Fruit fly (Drosophila melanogaster) whole organism, embryonic: ENCODE results near the gene Orco.

Source experiments
- Asciz ChIP-seq: fragments of 200-800 bp; sonication (Bioruptor generic); optimal IDR thresholded peaks from 2 replicates; lab custom pipeline; 2017; ENCODE audit warnings: missing biosample characterization, mild to moderate bottlenecking, missing genetic modification characterization, missing genetic modification reagents
- Awh ChIP-seq: fragments of 200-800 bp; sonication (Bioruptor generic); IDR thresholded peaks from 2 replicates; pipeline ENCODE4, ENCODE4 v1.3.6; 2022; ENCODE audit warnings: missing biosample characterization, missing genetic modification characterization
- Blimp-1 ChIP-seq: fragments of 200-800 bp; sonication (Bioruptor generic); optimal IDR thresholded peaks from 3 replicates; lab custom pipeline; 2018; ENCODE audit warnings: missing biosample characterization, missing genetic modification characterization, mild to moderate bottlenecking, moderate library complexity, missing genetic modification reagents
- CG10431 ChIP-seq: fragments of 200-800 bp; sonication (Bioruptor generic); optimal IDR thresholded peaks from 3 replicates; lab custom pipeline; 2018; ENCODE audit warnings: missing biosample characterization, mild to moderate bottlenecking, missing genetic modification characterization
- CG10543 ChIP-seq: fragments of 200-800 bp; sonication (Bioruptor generic); optimal IDR thresholded peaks from 3 replicates; lab custom pipeline; 2017; ENCODE audit warnings: missing biosample characterization, mild to moderate bottlenecking, missing genetic modification characterization, moderate library complexity
- CG10959 ChIP-seq: fragments of 200-800 bp; sonication (Bioruptor generic); IDR thresholded peaks from 2 replicates; pipeline ENCODE4 v1.3.6; 2022; ENCODE audit warnings: missing biosample characterization, missing genetic modification characterization
- CG12104 ChIP-seq: fragments of 200-800 bp; sonication (Bioruptor generic); optimal IDR thresholded peaks from 3 replicates; lab custom pipeline; 2016; ENCODE audit warnings: missing biosample characterization, missing genetic modification characterization
- CG13296 ChIP-seq: fragments of 200-800 bp; sonication (Bioruptor generic); optimal IDR thresholded peaks from 3 replicates; lab custom pipeline; 2018; ENCODE audit warnings: missing biosample characterization, mild to moderate bottlenecking, missing genetic modification characterization
- CG15073 ChIP-seq: fragments of 200-800 bp; sonication (Bioruptor generic); optimal IDR thresholded peaks from 2 replicates; lab custom pipeline; 2016; ENCODE audit warnings: missing biosample characterization, missing genetic modification characterization
- CG16779 ChIP-seq: fragments of 200-800 bp; sonication (Bioruptor generic); IDR thresholded peaks from 2 replicates; pipeline ENCODE4 v1.3.6; 2022; ENCODE audit warnings: missing biosample characterization, missing genetic modification characterization
- CG18619 ChIP-seq: fragments of 200-800 bp; sonication (Bioruptor generic); optimal IDR thresholded peaks from 3 replicates; lab custom pipeline; 2017; ENCODE audit warnings: missing biosample characterization, mild to moderate bottlenecking, missing genetic modification characterization
- CG2678 ChIP-seq: fragments of 200-800 bp; sonication (Bioruptor generic); optimal IDR thresholded peaks from 3 replicates; lab custom pipeline; 2019; ENCODE audit warnings: missing biosample characterization, mild to moderate bottlenecking, missing genetic modification characterization, moderate library complexity
- CG31441 ChIP-seq: fragments of 200-800 bp; sonication (Bioruptor generic); IDR thresholded peaks from 2 replicates; pipeline ENCODE4 v1.3.6; 2022; ENCODE audit warnings: missing biosample characterization, missing genetic modification characterization
- CG4360 ChIP-seq: fragments of 200-800 bp; sonication (Bioruptor generic); IDR thresholded peaks from 2 replicates; pipeline ENCODE4 v1.3.6; 2022; ENCODE audit warnings: missing biosample characterization, missing genetic modification characterization
- CG7928 ChIP-seq: fragments of 200-800 bp; sonication (Bioruptor generic); optimal IDR thresholded peaks from 2 replicates; lab custom pipeline; 2017; ENCODE audit warnings: missing biosample characterization, mild to moderate bottlenecking, missing genetic modification characterization
- CTCF ChIP-seq: fragments of 200-800 bp; sonication (Bioruptor generic); optimal IDR thresholded peaks from 2 replicates; lab custom pipeline; 2017; ENCODE audit warnings: missing biosample characterization, mild to moderate bottlenecking, missing genetic modification characterization, moderate library complexity
- CrebB ChIP-seq: fragments of 200-800 bp; sonication (Bioruptor generic); optimal IDR thresholded peaks from 3 replicates; lab custom pipeline; 2018; ENCODE audit warnings: missing biosample characterization, mild to moderate bottlenecking, missing genetic modification characterization
- D ChIP-seq, 2 experiments: fragments of 200-800 bp in 1 of 2; fragments of >200 bp in 1 of 2; sonication (Bioruptor generic) in 1 of 2; optimal IDR thresholded peaks; 2 replicates in 1 of 2; 3 replicates in 1 of 2; lab custom pipeline; 2017; ENCODE audit warnings: mild to moderate bottlenecking in 1 of 2, missing biosample characterization in 1 of 2, missing genetic modification characterization in 1 of 2, missing genetic modification reagents in 1 of 2
- D19A ChIP-seq: fragments of 200-800 bp; optimal IDR thresholded peaks from 3 replicates; lab custom pipeline; 2019; ENCODE audit warnings: missing biosample characterization, mild to moderate bottlenecking, missing genetic modification characterization, moderate library complexity
- Dll ChIP-seq: fragments of 200-800 bp; sonication (Bioruptor generic); IDR thresholded peaks from 4 replicates; pipeline ENCODE4 v1.3.6; 2022; ENCODE audit warnings: missing biosample characterization, missing genetic modification characterization; ENCODE audit not compliant: partially characterized antibody
- Drgx ChIP-seq: fragments of 200-800 bp; sonication (Bioruptor generic); IDR thresholded peaks from 2 replicates; pipeline ENCODE4 v1.3.6; 2022; ENCODE audit warnings: missing biosample characterization, missing genetic modification characterization
- Eip74EF ChIP-seq, 2 experiments: fragments of 200-800 bp in 1 of 2; fragments of >200 bp in 1 of 2; sonication (Bioruptor generic) in 1 of 2; optimal IDR thresholded peaks; 2 replicates each; lab custom pipeline; 2017 to 2019; ENCODE audit warnings: missing biosample characterization in 2 of 2, missing genetic modification characterization in 2 of 2, mild to moderate bottlenecking in 1 of 2, moderate library complexity in 1 of 2
- Ets97D ChIP-seq: fragments of 200-800 bp; sonication (Bioruptor generic); optimal IDR thresholded peaks from 3 replicates; lab custom pipeline; 2016; ENCODE audit warnings: missing biosample characterization, missing genetic modification characterization
- Med ChIP-seq: fragments of 200-800 bp; sonication (Bioruptor generic); peaks from one replicate; lab custom pipeline; 2016; ENCODE audit warnings: missing biosample characterization, missing genetic modification characterization, mild to moderate bottlenecking, inconsistent platforms, moderate library complexity
- NK7.1 ChIP-seq: fragments of 200-800 bp; sonication (Bioruptor generic); optimal IDR thresholded peaks from 3 replicates; lab custom pipeline; 2016; ENCODE audit warnings: missing biosample characterization, missing genetic modification characterization
- Neu2 ChIP-seq: fragments of 200-800 bp; sonication (Bioruptor generic); optimal IDR thresholded peaks from 3 replicates; lab custom pipeline; 2016; ENCODE audit warnings: missing biosample characterization, missing genetic modification characterization, borderline replicate concordance
- abd-A ChIP-seq: fragments of 200-800 bp; sonication (Bioruptor generic); optimal IDR thresholded peaks from 3 replicates; lab custom pipeline; 2019; ENCODE audit warnings: missing biosample characterization, mild to moderate bottlenecking, missing genetic modification characterization, moderate library complexity
- bowl ChIP-seq: fragments of 200-800 bp; sonication (Bioruptor generic); IDR thresholded peaks from 2 replicates; pipeline ENCODE4 v1.3.6; 2022; ENCODE audit warnings: missing biosample characterization, missing genetic modification characterization
- caup ChIP-seq: fragments of 200-800 bp; sonication (Bioruptor generic); optimal IDR thresholded peaks from 3 replicates; lab custom pipeline; 2017; ENCODE audit warnings: missing biosample characterization, mild to moderate bottlenecking, missing genetic modification characterization, moderate library complexity; ENCODE audit not compliant: severe bottlenecking
- chif ChIP-seq, 2 experiments: fragments of 200-800 bp; sonication (Bioruptor generic); optimal IDR thresholded peaks; 3 replicates each; lab custom pipeline; 2016; ENCODE audit warnings: missing biosample characterization in 2 of 2, missing genetic modification characterization in 2 of 2
- crc ChIP-seq: fragments of 200-800 bp; sonication (Bioruptor generic); optimal IDR thresholded peaks from 2 replicates; lab custom pipeline; 2016; ENCODE audit warnings: missing biosample characterization, missing genetic modification characterization
- crol ChIP-seq: fragments of 200-800 bp; sonication (Bioruptor generic); IDR thresholded peaks from 2 replicates; pipeline ENCODE4 v1.3.6; 2022; ENCODE audit warnings: missing biosample characterization, missing genetic modification characterization
- cwo ChIP-seq: fragments of 200-800 bp; sonication (Bioruptor generic); optimal IDR thresholded peaks from 3 replicates; lab custom pipeline; 2017; ENCODE audit warnings: missing biosample characterization, missing genetic modification characterization, mild to moderate bottlenecking, moderate library complexity, missing genetic modification reagents
- dimm ChIP-seq: fragments of 200-800 bp; sonication (Bioruptor generic); IDR thresholded peaks from 2 replicates; pipeline ENCODE4 v1.3.6; 2022; ENCODE audit warnings: missing biosample characterization, missing genetic modification characterization
- fd3F ChIP-seq: fragments of 200-800 bp; sonication (Bioruptor generic); optimal IDR thresholded peaks from 2 replicates; lab custom pipeline; 2018; ENCODE audit warnings: missing biosample characterization, mild to moderate bottlenecking, missing genetic modification characterization, moderate library complexity
- ftz-f1 ChIP-seq: fragments of 200-800 bp; sonication (Bioruptor generic); optimal IDR thresholded peaks from 2 replicates; lab custom pipeline; 2016; ENCODE audit warnings: missing biosample characterization, missing genetic modification characterization
- grau ChIP-seq: fragments of 200-800 bp; optimal IDR thresholded peaks from 3 replicates; lab custom pipeline; 2019; ENCODE audit warnings: missing biosample characterization, mild to moderate bottlenecking, missing genetic modification characterization, moderate library complexity
- gro ChIP-seq: fragments of 200-800 bp; sonication (Bioruptor generic); optimal IDR thresholded peaks from 2 replicates; lab custom pipeline; 2016; ENCODE audit warnings: missing biosample characterization, missing genetic modification characterization
- jigr1 ChIP-seq: fragments of 200-800 bp; sonication (Bioruptor generic); IDR thresholded peaks from 3 replicates; pipeline ENCODE4 v1.3.6; 2022; ENCODE audit warnings: missing biosample characterization, missing genetic modification characterization
- kni ChIP-seq: fragments of 200-800 bp; sonication (Bioruptor generic); optimal IDR thresholded peaks from 3 replicates; lab custom pipeline; 2017; ENCODE audit warnings: mild to moderate bottlenecking, missing biosample characterization, missing genetic modification reagents, missing genetic modification characterization
- lilli ChIP-seq: fragments of 200-800 bp; sonication (Bioruptor generic); optimal IDR thresholded peaks from 3 replicates; lab custom pipeline; 2016; ENCODE audit warnings: missing biosample characterization, missing genetic modification characterization
- oc ChIP-seq: fragments of 200-800 bp; sonication (Bioruptor generic); optimal IDR thresholded peaks from 2 replicates; lab custom pipeline; 2018; ENCODE audit warnings: missing biosample characterization, mild to moderate bottlenecking, missing genetic modification characterization, moderate library complexity
- pros ChIP-seq: fragments of 200-800 bp; sonication (Bioruptor generic); optimal IDR thresholded peaks from 3 replicates; lab custom pipeline; 2019; ENCODE audit warnings: missing biosample characterization, mild to moderate bottlenecking, missing genetic modification characterization, moderate library complexity
- scrt ChIP-seq: fragments of 200-800 bp; sonication (Bioruptor generic); optimal IDR thresholded peaks from 2 replicates; lab custom pipeline; 2018; ENCODE audit warnings: missing biosample characterization, mild to moderate bottlenecking, missing genetic modification characterization, moderate library complexity
- sd ChIP-seq: fragments of 200-800 bp; sonication (Bioruptor generic); optimal IDR thresholded peaks from 3 replicates; lab custom pipeline; 2018; ENCODE audit warnings: missing biosample characterization, mild to moderate bottlenecking, missing genetic modification characterization, moderate library complexity
- sob ChIP-seq: fragments of 200-800 bp; sonication (Bioruptor generic); IDR thresholded peaks from 2 replicates; pipeline ENCODE4 v1.3.6; 2022; ENCODE audit warnings: missing biosample characterization, missing genetic modification characterization
- sqz ChIP-seq: fragments of 200-800 bp; sonication (Bioruptor generic); optimal IDR thresholded peaks from 3 replicates; lab custom pipeline; 2018; ENCODE audit warnings: missing biosample characterization, mild to moderate bottlenecking, missing genetic modification characterization
- usp ChIP-seq: fragments of >200 bp; optimal IDR thresholded peaks from 2 replicates; lab custom pipeline; 2017; ENCODE audit warnings: missing biosample characterization, missing genetic modification characterization
- wdn ChIP-seq: fragments of 200-800 bp; sonication (Bioruptor generic); IDR thresholded peaks from 2 replicates; pipeline ENCODE4 v1.3.6; 2022; ENCODE audit warnings: missing biosample characterization, missing genetic modification characterization

Orco gene

DNA sequence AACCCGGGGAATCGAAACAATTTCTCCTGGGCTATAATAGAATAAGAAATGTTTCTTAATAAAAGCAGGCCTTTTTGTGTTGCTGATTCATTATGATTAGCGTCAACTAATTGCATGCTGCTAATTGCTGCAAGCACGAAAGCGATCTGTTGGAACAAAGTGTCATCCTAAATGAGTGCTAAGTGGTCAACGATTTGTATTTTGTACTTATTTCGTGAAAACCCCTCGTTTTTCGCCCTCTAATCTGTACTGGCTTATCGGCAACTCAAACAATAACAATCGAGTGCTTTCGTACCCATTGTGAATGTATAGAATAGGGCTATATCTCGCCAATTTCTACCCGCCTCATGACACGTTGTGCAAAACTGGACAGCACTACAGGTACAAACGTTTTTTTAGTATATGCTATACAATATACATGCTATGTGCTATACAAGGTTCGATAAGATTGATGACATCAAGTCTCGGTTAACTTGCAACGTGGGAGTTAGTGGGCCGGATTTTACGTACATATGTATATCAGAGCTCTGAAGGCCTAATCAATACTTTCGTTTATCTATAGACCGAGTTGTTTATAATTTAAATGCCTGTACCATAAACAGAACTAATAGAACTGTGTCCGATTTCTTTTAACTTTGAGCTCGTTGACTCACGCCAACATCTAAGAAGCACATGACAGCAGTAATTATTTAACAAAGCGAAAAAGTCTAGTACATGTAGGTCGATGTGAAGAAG, 47.5 kb downstream of the Orco start (continued):
- TF ChIP-seq dimm (no peak), CG13296 (GFP tag; lab: Kevin White, UChicago) (peak; percentile 46), CG10431 (GFP tag; lab: Kevin White, UChicago) (no peak), Asciz (GFP tag; lab: Kevin White, UChicago) (no peak), usp (no peak), CG10959 (GFP tag; lab: Robert Waterston, UW) (no peak), lilli (no peak), Eip74EF (GFP tag; optimal IDR thresholded peaks at IDR 0.05; lab: Kevin White, UChicago) (peak in 1 of 2 experiments; percentile 79), NK7.1 (no peak), bowl (GFP tag; lab: Robert Waterston, UW) (no peak), CG2678 (peak; percentile 29), grau (no peak), jigr1 (GFP tag; lab: Robert Waterston, UW) (no peak), CG15073 (GFP tag; lab: Kevin White, UChicago) (no peak), Ets97D (GFP tag; lab: Kevin White, UChicago) (no peak), scrt (no peak), kni (no peak), fd3F (GFP tag; lab: Kevin White, UChicago) (peak; percentile 40), CTCF (GFP tag; lab: Kevin White, UChicago) (no peak), caup (GFP tag; lab: Kevin White, UChicago) (peak; percentile 36), chif (GFP tag; optimal IDR thresholded peaks at IDR 0.05; lab: Kevin White, UChicago) (no peak), cwo (GFP tag; lab: Kevin White, UChicago) (no peak), Dll (GFP tag; lab: Robert Waterston, UW) (no peak), gro (GFP tag; lab: Kevin White, UChicago) (peak; percentile 13), D (optimal IDR thresholded peaks at IDR 0.05; lab: Kevin White, UChicago) (no peak), D (GFP tag; optimal IDR thresholded peaks at IDR 0.05; lab: Kevin White, UChicago) (no peak), Drgx (GFP tag; lab: Robert Waterston, UW) (no peak), CG7928 (GFP tag; lab: Kevin White, UChicago) (no peak), Neu2 (no peak)

DNA sequence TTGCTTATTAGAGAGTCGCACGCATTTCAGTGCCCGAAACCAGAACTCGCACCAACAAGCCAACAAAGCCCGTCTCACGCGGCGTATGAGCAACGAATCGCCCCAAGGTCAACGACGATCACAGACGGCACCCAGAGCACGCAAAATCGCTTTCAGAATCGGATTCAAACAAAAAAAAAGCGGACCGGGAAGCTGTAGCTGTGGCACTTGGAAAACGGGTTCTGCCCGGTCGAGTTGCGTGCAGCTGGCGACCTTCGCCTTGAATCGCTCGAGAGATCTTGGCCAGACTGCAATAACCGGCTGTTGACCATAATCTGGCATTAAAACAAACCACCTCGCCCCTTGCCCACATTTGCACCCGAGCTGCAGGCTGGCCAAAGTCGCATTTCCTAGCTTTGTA, 48.8 kb downstream of the Orco start:
- TF ChIP-seq sqz (GFP tag; lab: Kevin White, UChicago) (peak; percentile 83), wdn (GFP tag; lab: Robert Waterston, UW) (no peak), CG4360 (GFP tag; lab: Robert Waterston, UW) (no peak), crc (no peak), CG31441 (GFP tag; lab: Robert Waterston, UW) (no peak), sob (GFP tag; lab: Robert Waterston, UW) (no peak), CG10543 (peak; percentile 68), Awh (GFP tag; lab: Robert Waterston, UW) (0 out of 2 replicates have a peak, but pooled peaks have one; percentile 22), D19A (tag; lab: Kevin White, UChicago) (no peak), Asciz (GFP tag; lab: Kevin White, UChicago) (no peak), ftz-f1 (GFP tag; lab: Kevin White, UChicago) (peak; percentile 93), oc (tag; lab: Kevin White, UChicago) (peak; percentile 90), Blimp-1 (GFP tag; lab: Kevin White, UChicago) (peak; percentile 11), CG18619 (GFP tag; lab: Kevin White, UChicago) (no peak), crol (GFP tag; lab: Robert Waterston, UW) (peak; percentile 50; the same call in 1 of the 2 replicates), sd (tag; lab: Kevin White, UChicago) (peak; percentile 41), Drgx (GFP tag; lab: Robert Waterston, UW) (no peak), CG16779 (GFP tag; lab: Robert Waterston, UW) (no peak), Med (peak; percentile 37), Eip74EF (GFP tag; optimal IDR thresholded peaks at IDR 0.05; lab: Kevin White, UChicago) (peak in 1 of 2 experiments; percentile 95), pros (GFP tag; lab: Kevin White, UChicago) (peak; percentile 54), CrebB (tag; lab: Kevin White, UChicago) (no peak), CG12104 (GFP tag; lab: Kevin White, UChicago) (no peak), abd-A (peak; percentile 64)
